Fruit fly (Drosophila melanogaster) whole organism, embryonic: ENCODE measurements around the gene CG13676.

Source experiments
- Ada2b ChIP-seq: fragments of 200-800 bp; sonication (Bioruptor generic); IDR thresholded peaks from 2 replicates; pipeline ENCODE4 v1.3.6; 2022; ENCODE audit warnings: missing biosample characterization, missing genetic modification characterization
- Asciz ChIP-seq: fragments of 200-800 bp; sonication (Bioruptor generic); optimal IDR thresholded peaks from 2 replicates; lab custom pipeline; 2017; ENCODE audit warnings: missing biosample characterization, mild to moderate bottlenecking, missing genetic modification characterization, missing genetic modification reagents
- Bdp1 ChIP-seq: fragments of 200-800 bp; sonication (Bioruptor generic); optimal IDR thresholded peaks from 3 replicates; lab custom pipeline; 2016; ENCODE audit warnings: missing biosample characterization, missing genetic modification characterization
- CG10979 ChIP-seq: fragments of 200-800 bp; sonication (Bioruptor generic); optimal IDR thresholded peaks from 2 replicates; lab custom pipeline; 2018; ENCODE audit warnings: missing biosample characterization, mild to moderate bottlenecking, missing genetic modification characterization, moderate library complexity
- CG13123 ChIP-seq: fragments of 200-800 bp; sonication (Bioruptor generic); optimal IDR thresholded peaks from 2 replicates; lab custom pipeline; 2016; ENCODE audit warnings: missing biosample characterization, missing genetic modification characterization
- CG1529 ChIP-seq: fragments of 200-800 bp; sonication (Bioruptor generic); optimal IDR thresholded peaks from 3 replicates; lab custom pipeline; 2018; ENCODE audit warnings: missing biosample characterization, missing genetic modification characterization
- CG16779 ChIP-seq: fragments of 200-800 bp; sonication (Bioruptor generic); IDR thresholded peaks from 2 replicates; pipeline ENCODE4 v1.3.6; 2022; ENCODE audit warnings: missing biosample characterization, missing genetic modification characterization
- CG17568 ChIP-seq: fragments of 200-800 bp; sonication (Bioruptor generic); optimal IDR thresholded peaks from 2 replicates; lab custom pipeline; 2018; ENCODE audit warnings: missing biosample characterization, mild to moderate bottlenecking, missing genetic modification characterization, moderate library complexity
- CG18764 ChIP-seq: fragments of 200-800 bp; sonication (Bioruptor generic); optimal IDR thresholded peaks from 3 replicates; lab custom pipeline; 2016; ENCODE audit warnings: missing biosample characterization, missing genetic modification characterization
- CG3065 ChIP-seq: fragments of 200-800 bp; sonication (Bioruptor generic); optimal IDR thresholded peaks from 2 replicates; lab custom pipeline; 2016; ENCODE audit warnings: missing biosample characterization, missing genetic modification characterization
- CG31441 ChIP-seq: fragments of 200-800 bp; sonication (Bioruptor generic); IDR thresholded peaks from 2 replicates; pipeline ENCODE4 v1.3.6; 2022; ENCODE audit warnings: missing biosample characterization, missing genetic modification characterization
- CG6272 ChIP-seq: fragments of 200-800 bp; sonication (Bioruptor generic); IDR thresholded peaks from 2 replicates; pipeline ENCODE4 v1.3.6; 2022; ENCODE audit warnings: missing biosample characterization, missing genetic modification characterization
- CG6683 ChIP-seq: fragments of 200-800 bp; sonication (Bioruptor generic); optimal IDR thresholded peaks from 2 replicates; lab custom pipeline; 2017; ENCODE audit warnings: missing biosample characterization, mild to moderate bottlenecking, missing genetic modification characterization, missing genetic modification reagents
- CG7745 ChIP-seq: fragments of 200-800 bp; sonication (Bioruptor generic); optimal IDR thresholded peaks from 2 replicates; lab custom pipeline; 2018; ENCODE audit warnings: missing biosample characterization, mild to moderate bottlenecking, missing genetic modification characterization, moderate library complexity
- CG9215 ChIP-seq: fragments of 200-800 bp; sonication (Bioruptor generic); IDR thresholded peaks from 2 replicates; pipeline ENCODE4 v1.3.6; 2022; ENCODE audit warnings: missing biosample characterization, missing genetic modification characterization
- CrebB ChIP-seq: fragments of 200-800 bp; sonication (Bioruptor generic); optimal IDR thresholded peaks from 3 replicates; lab custom pipeline; 2018; ENCODE audit warnings: missing biosample characterization, mild to moderate bottlenecking, missing genetic modification characterization
- HLH4C ChIP-seq: fragments of 200-800 bp; sonication (Bioruptor generic); IDR thresholded peaks from 3 replicates; pipeline ENCODE4 v1.3.6; 2022; ENCODE audit warnings: missing biosample characterization, missing genetic modification characterization; ENCODE audit not compliant: partially characterized antibody
- HLH54F ChIP-seq: fragments of 200-800 bp; sonication (Bioruptor generic); optimal IDR thresholded peaks from 3 replicates; lab custom pipeline; 2016; ENCODE audit warnings: missing biosample characterization, missing genetic modification characterization
- HmgZ ChIP-seq: fragments of 200-800 bp; sonication (Bioruptor generic); optimal IDR thresholded peaks from 2 replicates; lab custom pipeline; 2018; ENCODE audit warnings: missing biosample characterization, mild to moderate bottlenecking, missing genetic modification characterization
- Hr78 ChIP-seq, 2 experiments: fragments of 200-800 bp in 1 of 2; fragments of >200 bp in 1 of 2; sonication (Bioruptor generic) in 1 of 2; optimal IDR thresholded peaks; 2 replicates each; lab custom pipeline; 2017 to 2019; ENCODE audit warnings: missing biosample characterization in 2 of 2, missing genetic modification characterization in 2 of 2, mild to moderate bottlenecking in 1 of 2, moderate library complexity in 1 of 2
- Med ChIP-seq: fragments of 200-800 bp; sonication (Bioruptor generic); peaks from one replicate; lab custom pipeline; 2016; ENCODE audit warnings: missing biosample characterization, missing genetic modification characterization, mild to moderate bottlenecking, inconsistent platforms, moderate library complexity
- Opbp ChIP-seq: fragments of 200-800 bp; sonication (Bioruptor generic); IDR thresholded peaks from 3 replicates; pipeline ENCODE4 v1.3.6; 2022; ENCODE audit warnings: missing biosample characterization, missing genetic modification characterization; ENCODE audit not compliant: partially characterized antibody
- Poxn ChIP-seq: fragments of 200-800 bp; sonication (Bioruptor generic); IDR thresholded peaks from 2 replicates; pipeline ENCODE4 v1.3.6; 2022; ENCODE audit warnings: missing biosample characterization, missing genetic modification characterization
- Sry-δ ChIP-seq: fragments of 200-800 bp; sonication (Bioruptor generic); optimal IDR thresholded peaks from 2 replicates; lab custom pipeline; 2016; ENCODE audit warnings: missing biosample characterization, missing genetic modification characterization
- Stat92E ChIP-seq, 3 experiments: fragments of >200 bp in 2 of 3; fragments of 200-800 bp in 1 of 3; sonication (Bioruptor generic) in 1 of 3; optimal IDR thresholded peaks; 2 replicates each; lab custom pipeline; 2017 to 2019; ENCODE audit warnings: missing biosample characterization in 3 of 3, missing genetic modification characterization in 3 of 3, mild to moderate bottlenecking in 1 of 3, moderate library complexity in 1 of 3
- ab ChIP-seq: fragments of 200-800 bp; sonication (Bioruptor generic); optimal IDR thresholded peaks from 2 replicates; lab custom pipeline; 2016; ENCODE audit warnings: missing biosample characterization, missing genetic modification characterization
- ara ChIP-seq: fragments of 200-800 bp; sonication (Bioruptor generic); IDR thresholded peaks from 2 replicates; pipeline ENCODE4 v1.3.6; 2022; ENCODE audit warnings: missing biosample characterization, missing genetic modification characterization
- ase ChIP-seq: fragments of 200-800 bp; sonication (Bioruptor generic); IDR thresholded peaks from 3 replicates; pipeline ENCODE4 v1.3.6; 2022; ENCODE audit warnings: missing biosample characterization, missing genetic modification characterization
- btn ChIP-seq: fragments of 200-800 bp; sonication (Bioruptor generic); optimal IDR thresholded peaks from 2 replicates; lab custom pipeline; 2016; ENCODE audit warnings: missing biosample characterization, missing genetic modification characterization
- corto ChIP-seq: fragments of 200-800 bp; sonication (Bioruptor generic); optimal IDR thresholded peaks from 2 replicates; lab custom pipeline; 2016; ENCODE audit warnings: missing biosample characterization, mild to moderate bottlenecking, missing genetic modification characterization, moderate library complexity
- dati ChIP-seq: fragments of 200-800 bp; sonication (Bioruptor generic); IDR thresholded peaks from 2 replicates; pipeline ENCODE4 v1.3.6; 2022; ENCODE audit warnings: missing biosample characterization, missing genetic modification characterization
- dpn ChIP-seq, 2 experiments: fragments of 200-800 bp; sonication (Bioruptor generic); optimal IDR thresholded peaks; 3 replicates each; lab custom pipeline; 2016; ENCODE audit warnings: missing biosample characterization in 2 of 2, missing genetic modification characterization in 2 of 2
- exex ChIP-seq: fragments of 200-800 bp; sonication (Bioruptor generic); optimal IDR thresholded peaks from 4 replicates; lab custom pipeline; 2018; ENCODE audit warnings: missing biosample characterization, mild to moderate bottlenecking, missing genetic modification characterization, moderate library complexity
- eyg ChIP-seq: fragments of 200-800 bp; sonication (Bioruptor generic); optimal IDR thresholded peaks from 3 replicates; lab custom pipeline; 2016; ENCODE audit warnings: missing biosample characterization, missing genetic modification characterization
- fu2 ChIP-seq: fragments of 200-800 bp; sonication (Bioruptor generic); optimal IDR thresholded peaks from 2 replicates; lab custom pipeline; 2016; ENCODE audit warnings: missing biosample characterization, missing genetic modification characterization
- gsb ChIP-seq: fragments of 200-800 bp; sonication (Bioruptor generic); IDR thresholded peaks from 2 replicates; pipeline ENCODE4 v1.3.6; 2022; ENCODE audit warnings: missing biosample characterization, missing genetic modification characterization
- hkb ChIP-seq, 2 experiments: fragments of 200-800 bp in 1 of 2; fragments of >200 bp in 1 of 2; sonication (Bioruptor generic) in 1 of 2; IDR thresholded peaks in 1 of 2; optimal IDR thresholded peaks in 1 of 2; 2 replicates each; pipeline versions ENCODE4 v1.3.6 to Lab custom; 2017 to 2022; ENCODE audit warnings: missing biosample characterization in 1 of 2, missing genetic modification characterization in 1 of 2
- hth ChIP-seq: fragments of >200 bp; optimal IDR thresholded peaks from 2 replicates; lab custom pipeline; 2017; ENCODE audit warnings: inconsistent platforms
- kah ChIP-seq: fragments of 200-800 bp; sonication (Bioruptor generic); optimal IDR thresholded peaks from 2 replicates; lab custom pipeline; 2018; ENCODE audit warnings: missing biosample characterization, mild to moderate bottlenecking, missing genetic modification characterization
- mld ChIP-seq: fragments of 200-800 bp; sonication (Bioruptor generic); IDR thresholded peaks from 3 replicates; pipeline ENCODE4 v1.3.6; 2022; ENCODE audit warnings: missing biosample characterization, missing genetic modification characterization; ENCODE audit not compliant: partially characterized antibody
- nmo ChIP-seq: fragments of 200-800 bp; sonication (Bioruptor generic); optimal IDR thresholded peaks from 2 replicates; lab custom pipeline; 2018; ENCODE audit warnings: missing biosample characterization, mild to moderate bottlenecking, missing genetic modification characterization, moderate library complexity
- onecut ChIP-seq: fragments of 200-800 bp; sonication (Bioruptor generic); IDR thresholded peaks from 2 replicates; pipeline ENCODE4 v1.3.6; 2022; ENCODE audit warnings: missing biosample characterization, missing genetic modification characterization
- pros ChIP-seq: fragments of 200-800 bp; sonication (Bioruptor generic); optimal IDR thresholded peaks from 3 replicates; lab custom pipeline; 2019; ENCODE audit warnings: missing biosample characterization, mild to moderate bottlenecking, missing genetic modification characterization, moderate library complexity
- sd ChIP-seq: fragments of 200-800 bp; sonication (Bioruptor generic); optimal IDR thresholded peaks from 3 replicates; lab custom pipeline; 2018; ENCODE audit warnings: missing biosample characterization, mild to moderate bottlenecking, missing genetic modification characterization, moderate library complexity
- seq ChIP-seq: fragments of 200-800 bp; sonication (Bioruptor generic); IDR thresholded peaks from 2 replicates; pipeline ENCODE4 v1.3.6; 2022; ENCODE audit warnings: missing biosample characterization, missing genetic modification characterization
- sna ChIP-seq: fragments of 200-800 bp; sonication (Bioruptor generic); IDR thresholded peaks from 2 replicates; pipeline ENCODE4 v1.3.6; 2022; ENCODE audit warnings: missing biosample characterization, missing genetic modification characterization; ENCODE audit not compliant: partially characterized antibody
- sug ChIP-seq: fragments of 200-800 bp; optimal IDR thresholded peaks from 2 replicates; lab custom pipeline; 2019; ENCODE audit warnings: missing biosample characterization, mild to moderate bottlenecking, missing genetic modification characterization, moderate library complexity
- usp ChIP-seq: fragments of >200 bp; optimal IDR thresholded peaks from 2 replicates; lab custom pipeline; 2017; ENCODE audit warnings: missing biosample characterization, missing genetic modification characterization

The CG13676 gene

DNA sequence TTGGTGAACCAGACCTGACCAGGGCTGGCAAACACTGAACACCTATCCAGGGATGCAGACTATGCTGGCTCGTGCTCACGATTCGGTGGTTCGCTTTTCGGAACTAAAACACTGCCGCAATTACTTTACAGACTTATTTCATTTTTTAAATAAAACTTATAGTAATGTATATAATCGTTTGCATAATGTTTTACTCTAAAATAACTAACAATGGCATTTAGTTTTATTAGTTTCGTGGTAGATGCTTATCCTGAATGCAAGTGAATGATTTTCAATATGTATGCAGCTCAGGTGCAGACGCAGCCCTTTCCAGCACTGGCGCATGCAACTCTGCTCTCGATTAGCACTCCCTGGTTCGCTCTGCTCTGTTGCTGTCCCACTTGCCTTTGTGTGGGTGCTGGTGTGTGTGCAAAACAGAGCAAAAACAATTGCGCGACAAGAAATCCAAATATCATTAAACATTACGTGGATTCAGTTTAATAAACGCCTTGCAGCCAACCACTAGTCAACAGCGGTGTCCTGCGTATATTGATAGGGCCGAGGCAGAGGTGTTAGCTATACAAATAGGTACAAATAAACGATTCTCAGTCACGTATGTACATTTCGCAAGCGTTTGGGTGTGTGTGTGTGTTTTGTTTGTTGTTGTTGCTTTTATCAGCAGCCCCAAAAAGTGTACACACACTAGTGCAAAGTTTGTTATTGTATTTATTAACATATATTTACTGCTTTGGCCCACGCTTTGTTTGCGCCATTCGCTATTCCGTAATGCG lies 35.2 kb upstream of the CG13676 start, which contains the start of the genes ERR and Atg18a (continued):
- TF ChIP-seq CG13123 (GFP tag; lab: Kevin White, UChicago): peak; percentile 77
- TF ChIP-seq pros: no peak
- peak; percentile 77 for TF ChIP-seq seq
- TF ChIP-seq Bdp1 (GFP tag; lab: Kevin White, UChicago): peak; percentile 76
- TF ChIP-seq CG7745 (tag; lab: Kevin White, UChicago): no peak
- TF ChIP-seq sd (tag; lab: Kevin White, UChicago): no peak
- peak; percentile 13 for TF ChIP-seq CG3065 (GFP tag; lab: Kevin White, UChicago)
- peak; percentile 58 for TF ChIP-seq Sry-δ (GFP tag; lab: Kevin White, UChicago)
- no peak for TF ChIP-seq Asciz
- peak; percentile 35 for TF ChIP-seq CG6683 (GFP tag; lab: Kevin White, UChicago)
- peak; percentile 85 to 88 for TF ChIP-seq dpn (GFP tag; optimal IDR thresholded peaks at IDR 0.05; lab: Kevin White, UChicago)
- TF ChIP-seq ab (GFP tag; lab: Kevin White, UChicago): peak; percentile 67
- no peak for TF ChIP-seq sna
- peak; percentile 68 for TF ChIP-seq CG10979
- TF ChIP-seq nmo (GFP tag; lab: Kevin White, UChicago): peak; percentile 92
- peak; percentile 64 for TF ChIP-seq CG18764 (GFP tag; lab: Kevin White, UChicago)
- peak; percentile 36 for TF ChIP-seq onecut (GFP tag; lab: Robert Waterston, UW)
- peak; percentile 88 for TF ChIP-seq CG6272 (GFP tag; lab: Robert Waterston, UW)
- no peak for TF ChIP-seq mld (GFP tag; lab: Robert Waterston, UW)
- peak; percentile 63 for TF ChIP-seq Poxn
- peak; percentile 61 for TF ChIP-seq gsb
- peak; percentile 84 for TF ChIP-seq fu2 (GFP tag; lab: Kevin White, UChicago)
- peak; percentile 83; the same call in 1 of the 2 replicates for TF ChIP-seq CG31441 (GFP tag; lab: Robert Waterston, UW)
- peak; percentile 89 for TF ChIP-seq sug
- TF ChIP-seq ara: peak; percentile 70; the same call in 1 of the 2 replicates
- TF ChIP-seq HLH4C: peak; percentile 45; the same call in 1 of the 3 replicates
- TF ChIP-seq corto (GFP tag; lab: Kevin White, UChicago): peak; percentile 71
- no peak for TF ChIP-seq usp (GFP tag; lab: Kevin White, UChicago)
- no peak for TF ChIP-seq dati (GFP tag; lab: Robert Waterston, UW)
- TF ChIP-seq eyg (GFP tag; lab: Kevin White, UChicago): peak; percentile 36
- no peak for TF ChIP-seq hth (lab: Kevin White, UChicago)
- TF ChIP-seq Stat92E (GFP tag; optimal IDR thresholded peaks at IDR 0.05; lab: Kevin White, UChicago): peak in 1 of 3 experiments; percentile 7
- TF ChIP-seq kah (GFP tag; lab: Kevin White, UChicago): peak; percentile 3
- TF ChIP-seq exex (tag; lab: Kevin White, UChicago): peak; percentile 50
- TF ChIP-seq hkb (optimal IDR thresholded peaks at IDR 0.05; lab: Kevin White, UChicago): peak; percentile 93
- TF ChIP-seq hkb (GFP tag; IDR thresholded peaks at IDR 0.05; lab: Robert Waterston, UW): peak; percentile 62
- peak; percentile 97 for TF ChIP-seq Med (GFP tag; lab: Kevin White, UChicago)
- TF ChIP-seq CG17568: no peak
- peak; percentile 76; the same call in 1 of the 2 replicates for TF ChIP-seq CG16779 (GFP tag; lab: Robert Waterston, UW)
- TF ChIP-seq CG9215 (GFP tag; lab: Robert Waterston, UW): peak; percentile 94
- peak; percentile 88 for TF ChIP-seq HLH54F (GFP tag; lab: Kevin White, UChicago)
- TF ChIP-seq ase (GFP tag; lab: Robert Waterston, UW): peak; percentile 78
- peak; percentile 46 for TF ChIP-seq btn (GFP tag; lab: Kevin White, UChicago)
- peak; percentile 51; the same call in 1 of the 3 replicates for TF ChIP-seq Opbp (GFP tag; lab: Robert Waterston, UW)
- TF ChIP-seq CrebB: peak; percentile 13
- TF ChIP-seq HmgZ (tag; lab: Kevin White, UChicago): peak; percentile 87
- TF ChIP-seq Ada2b (GFP tag; lab: Robert Waterston, UW): peak; percentile 78
- TF ChIP-seq Hr78 (GFP tag; optimal IDR thresholded peaks at IDR 0.05; lab: Kevin White, UChicago): no peak
- peak; percentile 36 for TF ChIP-seq CG1529 (GFP tag; lab: Kevin White, UChicago)
